Worm (Caenorhabditis elegans) whole organism, mixed stage, embryonic: Measurements from ENCODE around the gene F36H5.13.

Source experiments
- ceh-43 ChIP-seq: fragments of 200-800 bp; sonication (Bioruptor generic); optimal IDR thresholded peaks from 2 replicates; lab custom pipeline; 2018; ENCODE audit warnings: mild to moderate bottlenecking, missing genetic modification characterization, moderate library complexity, missing compliant biosample characterization
- elt-3 ChIP-seq: fragments of 150-350 bp; optimal IDR thresholded peaks from 2 replicates; lab custom pipeline; 2014; ENCODE audit warnings: missing biosample characterization, missing genetic modification characterization
- lin-13 ChIP-seq: fragments of 150-350 bp; optimal IDR thresholded peaks from 2 replicates; lab custom pipeline; 2014; ENCODE audit warnings: missing biosample characterization, missing genetic modification characterization
- lsy-2 ChIP-seq: fragments of 150-350 bp; optimal IDR thresholded peaks from 2 replicates; lab custom pipeline; 2014; ENCODE audit warnings: missing biosample characterization, missing genetic modification characterization
- nhr-12 ChIP-seq: fragments of 150-350 bp; optimal IDR thresholded peaks from 2 replicates; lab custom pipeline; 2014; ENCODE audit warnings: missing biosample characterization, missing genetic modification characterization
- unc-120 ChIP-seq: sonication (generic microtip); optimal IDR thresholded peaks from 2 replicates; lab custom pipeline; 2017; ENCODE audit warnings: missing genetic modification characterization, missing compliant biosample characterization; ENCODE audit not compliant: poor library complexity, severe bottlenecking
- ztf-11 ChIP-seq: fragments of 150-350 bp; optimal IDR thresholded peaks from 2 replicates; lab custom pipeline; 2014; ENCODE audit warnings: missing biosample characterization, missing genetic modification characterization

DNA sequence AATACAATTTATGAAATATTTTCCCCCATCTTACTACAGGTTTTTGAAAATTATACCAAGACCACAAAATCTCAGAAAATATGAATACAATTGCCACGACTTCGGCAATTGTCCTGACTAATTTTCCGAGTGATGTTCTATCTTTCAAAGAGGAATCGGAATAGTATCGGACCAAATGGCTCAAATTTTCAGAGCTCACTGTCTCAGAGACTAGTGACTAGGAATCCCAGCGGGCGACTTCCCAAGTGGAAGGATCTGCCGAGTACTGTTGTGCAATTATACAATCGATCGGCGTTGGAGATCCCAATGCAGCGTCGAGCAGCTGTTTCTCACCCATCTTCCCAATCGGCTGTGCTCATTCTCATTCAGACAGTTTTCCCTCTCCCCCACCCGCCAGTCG lies 24.6 kb downstream of the F36H5.13 start, which contains the start of gene F45C12.17:
- TF ChIP-seq ceh-43 (GFP tag; lab: Kevin White, UChicago): no peak
- no peak for TF ChIP-seq unc-120 (tag; lab: Kevin White, UChicago)
- no peak for TF ChIP-seq ztf-11
- TF ChIP-seq lin-13 (tag; lab: Kevin White, UChicago): no peak
- no peak for TF ChIP-seq elt-3 (tag; lab: Kevin White, UChicago)
- no peak for TF ChIP-seq nhr-12 (tag; lab: Kevin White, UChicago)
- no peak for TF ChIP-seq lsy-2 (tag; lab: Kevin White, UChicago)
